Fruit fly (Drosophila melanogaster) whole organism, wandering third instar larva: ENCODE measurements around the gene GstD2.

Experiments used
- Abd-B ChIP-seq: fragments of >200 bp; optimal IDR thresholded peaks from 2 replicates; lab custom pipeline; 2017; ENCODE audit warnings: missing biosample characterization, missing genetic modification characterization
- CG32264 ChIP-seq: fragments of 200-800 bp; sonication (Bioruptor generic); optimal IDR thresholded peaks from 2 replicates; lab custom pipeline; 2016; ENCODE audit warnings: missing biosample characterization, missing genetic modification characterization
- CG9705 ChIP-seq: fragments of 200-800 bp; sonication (Bioruptor generic); optimal IDR thresholded peaks from 2 replicates; lab custom pipeline; 2018; ENCODE audit warnings: missing biosample characterization, mild to moderate bottlenecking, missing genetic modification characterization
- CrebA ChIP-seq: fragments of 200-800 bp; sonication (Bioruptor generic); optimal IDR thresholded peaks from 2 replicates; lab custom pipeline; 2016; ENCODE audit warnings: missing biosample characterization, mild to moderate bottlenecking, missing genetic modification characterization, borderline replicate concordance
- Dfd ChIP-seq: fragments of >200 bp; optimal IDR thresholded peaks from 2 replicates; lab custom pipeline; 2017; ENCODE audit warnings: missing biosample characterization, missing genetic modification characterization
- Dif ChIP-seq: fragments of 200-275, 200-300 bp; sonication (Bioruptor generic); optimal IDR thresholded peaks from 2 replicates; lab custom pipeline; 2018; ENCODE audit warnings: missing biosample characterization, missing genetic modification characterization; ENCODE audit not compliant: partially characterized antibody
- GATAd ChIP-seq: sonication (Bioruptor generic); optimal IDR thresholded peaks from 2 replicates; lab custom pipeline; 2016; ENCODE audit warnings: missing biosample characterization, missing genetic modification characterization
- HLH106 ChIP-seq: fragments of 200-800 bp; optimal IDR thresholded peaks from 3 replicates; lab custom pipeline; 2019; ENCODE audit warnings: missing biosample characterization, mild to moderate bottlenecking, missing genetic modification characterization, moderate library complexity
- Hnf4 ChIP-seq: fragments of 200-800 bp; sonication (Bioruptor generic); optimal IDR thresholded peaks from 2 replicates; lab custom pipeline; 2016; ENCODE audit warnings: missing biosample characterization, mild to moderate bottlenecking, missing genetic modification characterization
- Hr78 ChIP-seq: fragments of >200 bp; optimal IDR thresholded peaks from 2 replicates; lab custom pipeline; 2017; ENCODE audit warnings: missing biosample characterization, missing genetic modification characterization
- Hr83 ChIP-seq: fragments of 200-300 bp; sonication (Bioruptor generic); optimal IDR thresholded peaks from 2 replicates; lab custom pipeline; 2016; ENCODE audit warnings: missing biosample characterization, mild to moderate bottlenecking, missing genetic modification characterization, moderate library complexity; ENCODE audit not compliant: poor library complexity, severe bottlenecking
- Jra ChIP-seq: sonication (Bioruptor generic); optimal IDR thresholded peaks from 2 replicates; lab custom pipeline; 2016; ENCODE audit warnings: missing biosample characterization, missing genetic modification characterization
- Mio ChIP-seq: sonication (Bioruptor generic); optimal IDR thresholded peaks from 2 replicates; lab custom pipeline; 2016; ENCODE audit warnings: missing biosample characterization, missing genetic modification characterization
- N ChIP-seq: fragments of >200 bp; optimal IDR thresholded peaks from 2 replicates; lab custom pipeline; 2018; ENCODE audit warnings: missing biosample characterization, missing external identifiers, missing genetic modification characterization
- OdsH ChIP-seq: fragments of 200-800 bp; sonication (Bioruptor generic); optimal IDR thresholded peaks from 2 replicates; lab custom pipeline; 2016; ENCODE audit warnings: missing biosample characterization, mild to moderate bottlenecking, missing genetic modification characterization
- Vsx2 ChIP-seq: fragments of 200-300, 225-300 bp; sonication (Bioruptor generic); optimal IDR thresholded peaks from 2 replicates; lab custom pipeline; 2018; ENCODE audit warnings: missing biosample characterization, missing genetic modification characterization; ENCODE audit not compliant: partially characterized antibody
- br ChIP-seq: fragments of 200-800 bp; sonication (Bioruptor generic); optimal IDR thresholded peaks from 2 replicates; lab custom pipeline; 2016; ENCODE audit warnings: missing biosample characterization, missing genetic modification characterization
- dl ChIP-seq, 2 experiments: fragments of 175-275, 200-275 bp in 1 of 2; fragments of 200-275 bp in 1 of 2; sonication (Bioruptor generic); optimal IDR thresholded peaks; lab custom pipeline; 2018; ENCODE audit warnings: mild to moderate bottlenecking in 2 of 2, missing biosample characterization in 2 of 2, missing genetic modification characterization in 2 of 2, moderate library complexity in 2 of 2; ENCODE audit not compliant: partially characterized antibody in 2 of 2, insufficient read depth in 1 of 2
- dmrt93B ChIP-seq: fragments of 200-800 bp; sonication (Bioruptor generic); optimal IDR thresholded peaks from 2 replicates; lab custom pipeline; 2018; ENCODE audit warnings: missing biosample characterization, mild to moderate bottlenecking, missing genetic modification characterization
- dsf ChIP-seq: sonication (Bioruptor generic); optimal IDR thresholded peaks from 2 replicates; lab custom pipeline; 2016; ENCODE audit warnings: missing biosample characterization, missing genetic modification characterization, borderline replicate concordance
- ey ChIP-seq: fragments of 200-800 bp; sonication (Bioruptor generic); optimal IDR thresholded peaks from 2 replicates; lab custom pipeline; 2016; ENCODE audit warnings: missing biosample characterization, missing genetic modification characterization
- foxo ChIP-seq, 2 experiments: fragments of 200-800 bp; sonication (Bioruptor generic); optimal IDR thresholded peaks; 2 replicates in 1 of 2; 3 replicates in 1 of 2; lab custom pipeline; 2016 to 2017; ENCODE audit warnings: missing biosample characterization in 2 of 2, missing genetic modification characterization in 2 of 2
- fru ChIP-seq: fragments of 200-800 bp; sonication (Bioruptor generic); optimal IDR thresholded peaks from 3 replicates; lab custom pipeline; 2016; ENCODE audit warnings: missing biosample characterization, mild to moderate bottlenecking, missing genetic modification characterization
- h ChIP-seq: fragments of 200-800 bp; sonication (Bioruptor generic); optimal IDR thresholded peaks from 3 replicates; lab custom pipeline; 2016; ENCODE audit warnings: missing biosample characterization, mild to moderate bottlenecking, missing genetic modification characterization
- jim ChIP-seq: fragments of 175-275, 200-325 bp; sonication (Bioruptor generic); optimal IDR thresholded peaks from 2 replicates; lab custom pipeline; 2016; ENCODE audit warnings: missing biosample characterization, mild to moderate bottlenecking, missing genetic modification characterization
- rgr ChIP-seq: fragments of 200-800 bp; sonication (Bioruptor generic); optimal IDR thresholded peaks from 3 replicates; lab custom pipeline; 2016; ENCODE audit warnings: missing biosample characterization, mild to moderate bottlenecking, missing genetic modification characterization
- sage ChIP-seq: fragments of 200-800 bp; sonication (Bioruptor generic); optimal IDR thresholded peaks from 2 replicates; lab custom pipeline; 2016; ENCODE audit warnings: missing biosample characterization, mild to moderate bottlenecking, missing genetic modification characterization
- sv ChIP-seq: fragments of 200-800 bp; sonication (Bioruptor generic); optimal IDR thresholded peaks from 3 replicates; lab custom pipeline; 2016; ENCODE audit warnings: missing biosample characterization, missing genetic modification characterization
- tai ChIP-seq: sonication (Bioruptor generic); optimal IDR thresholded peaks from 2 replicates; lab custom pipeline; 2016; ENCODE audit warnings: missing biosample characterization, missing genetic modification characterization
- usp ChIP-seq: fragments of >200 bp; optimal IDR thresholded peaks from 2 replicates; lab custom pipeline; 2017; ENCODE audit warnings: missing biosample characterization, missing genetic modification characterization
- woc ChIP-seq: sonication (Bioruptor generic); optimal IDR thresholded peaks from 2 replicates; lab custom pipeline; 2016; ENCODE audit warnings: missing biosample characterization, mild to moderate bottlenecking, missing genetic modification characterization

The GstD2 gene

DNA sequence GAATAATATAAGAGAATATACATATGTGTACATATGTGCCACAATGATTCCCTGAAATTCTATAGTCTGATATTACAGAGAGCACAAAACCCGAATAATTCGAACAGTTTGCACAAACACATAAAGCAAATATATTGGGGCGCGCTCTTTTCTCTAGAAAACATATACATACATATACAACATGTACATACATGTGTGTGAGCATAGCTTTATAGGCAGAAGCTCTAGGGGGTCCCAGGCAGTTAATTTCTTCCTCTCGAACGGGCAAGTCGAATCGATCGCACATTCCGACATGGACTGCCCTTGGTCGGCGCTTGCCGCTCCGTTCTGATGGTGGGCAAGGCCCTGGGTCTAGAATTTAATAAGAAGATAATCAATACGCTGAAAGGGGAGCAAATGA, 1.0 kb downstream of the GstD2 start, which contains the start of gene GstD3:
TSS of gene GstD3 (plus strand) at position 269 of the 400 bp plus-strand sequence.
- TF ChIP-seq Mio (no peak), dmrt93B (no peak), Hr83 (GFP tag; lab: Kevin White, UChicago) (no peak)

DNA sequence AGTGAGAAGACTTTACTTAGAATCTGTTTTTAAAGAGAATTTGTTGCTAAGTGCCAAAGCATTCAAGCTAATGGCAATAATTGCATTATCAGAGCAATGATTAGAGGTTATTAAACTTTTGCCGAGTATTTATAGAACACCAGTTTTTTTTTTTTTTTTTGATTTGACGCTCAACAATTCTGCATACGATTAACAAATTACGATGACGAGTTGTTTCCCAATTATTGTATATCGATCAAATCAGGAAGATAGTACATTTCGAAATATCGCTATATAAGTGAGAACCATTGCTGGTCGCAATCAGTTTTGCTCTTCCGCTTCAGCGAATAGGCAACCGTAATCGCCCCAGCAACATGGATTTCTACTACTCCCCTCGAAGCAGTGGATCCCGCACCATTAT, 2.0 kb downstream of the GstD2 start, which contains the start of gene GstD4:
TSS of gene GstD4 (plus strand) at position 301 of the 400 bp plus-strand sequence.
- TF ChIP-seq rgr (GFP tag; lab: Kevin White, UChicago): no peak
- no peak for TF ChIP-seq jim
- no peak for TF ChIP-seq CG32264
- no peak for TF ChIP-seq woc (GFP tag; lab: Kevin White, UChicago)
- no peak for TF ChIP-seq fru (GFP tag; lab: Kevin White, UChicago)
- TF ChIP-seq Abd-B (GFP tag; lab: Kevin White, UChicago): no peak

- no peak for TF ChIP-seq foxo (GFP tag; optimal IDR thresholded peaks at IDR 0.05; lab: Kevin White, UChicago)
- TF ChIP-seq br: no peak
- TF ChIP-seq dl (GFP tag; optimal IDR thresholded peaks at IDR 0.05; lab: Kevin White, UChicago; ENCODE audit: insufficient read depth in 1 of 2, partially characterized antibody in 2 of 2): no peak
- TF ChIP-seq Mio: no peak
- TF ChIP-seq usp (GFP tag; lab: Kevin White, UChicago): no peak
- no peak for TF ChIP-seq dmrt93B
- no peak for TF ChIP-seq woc (GFP tag; lab: Kevin White, UChicago)
- TF ChIP-seq fru (GFP tag; lab: Kevin White, UChicago): no peak
- TF ChIP-seq tai (GFP tag; lab: Kevin White, UChicago): no peak
- TF ChIP-seq dsf (GFP tag; lab: Kevin White, UChicago): no peak
- no peak for TF ChIP-seq CG32264
- no peak for TF ChIP-seq sage (GFP tag; lab: Kevin White, UChicago)
- TF ChIP-seq jim: no peak
- TF ChIP-seq GATAd (GFP tag; lab: Kevin White, UChicago): no peak
- TF ChIP-seq Dfd (GFP tag; lab: Kevin White, UChicago): no peak
- TF ChIP-seq ey (GFP tag; lab: Kevin White, UChicago): no peak
- no peak for TF ChIP-seq OdsH (GFP tag; lab: Kevin White, UChicago)
- no peak for TF ChIP-seq Hr78 (GFP tag; lab: Kevin White, UChicago)
- TF ChIP-seq CrebA: no peak
- TF ChIP-seq Vsx2 (GFP tag; lab: Kevin White, UChicago): no peak
- TF ChIP-seq, all 38 proteins: peak for 0
Observed at dm6 chr3R:12375258-12375783, 3.5 kb downstream of the GstD2 start, which contains the start of gene GstD5. TSS of gene GstD5 (plus strand) at chr3R:12375733.

dm6 chr3R:12376828-12377227, 5.1 kb downstream of the GstD2 start, which contains the start of gene GstD6:
TSS of gene GstD6 (plus strand) at chr3R:12377128.
- TF ChIP-seq foxo (GFP tag; optimal IDR thresholded peaks at IDR 0.05; lab: Kevin White, UChicago): no peak
- TF ChIP-seq tai (GFP tag; lab: Kevin White, UChicago): no peak
- TF ChIP-seq dmrt93B: no peak
- TF ChIP-seq sv (GFP tag; lab: Kevin White, UChicago): no peak
- TF ChIP-seq jim: no peak
- TF ChIP-seq HLH106 (tag; lab: Kevin White, UChicago): no peak
- no peak for TF ChIP-seq N
- no peak for TF ChIP-seq ey (GFP tag; lab: Kevin White, UChicago)
- no peak for TF ChIP-seq OdsH (GFP tag; lab: Kevin White, UChicago)

DNA sequence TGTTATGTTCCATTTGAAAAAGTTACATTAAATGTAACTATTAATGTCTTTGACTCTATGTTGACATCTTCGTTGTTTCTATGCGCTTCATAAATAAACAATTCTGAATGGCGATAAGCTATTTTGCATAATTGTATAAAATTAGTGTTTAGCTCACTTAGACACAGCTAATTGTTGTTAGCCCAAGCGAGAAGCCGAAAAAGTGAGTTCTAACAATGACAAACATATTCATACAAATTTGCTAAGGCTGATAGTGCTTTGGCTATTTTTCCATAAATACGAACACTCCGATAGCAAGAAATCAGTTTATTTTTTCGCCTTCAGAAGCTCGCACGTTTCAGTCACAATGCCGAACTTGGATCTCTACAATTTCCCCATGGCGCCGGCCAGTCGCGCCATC, 6.4 kb downstream of the GstD2 start, which contains the start of gene GstD7:
TSS of gene GstD7 (plus strand) at position 301 of the 400 bp plus-strand sequence.
- no peak for TF ChIP-seq Hnf4 (GFP tag; lab: Kevin White, UChicago)

DNA sequence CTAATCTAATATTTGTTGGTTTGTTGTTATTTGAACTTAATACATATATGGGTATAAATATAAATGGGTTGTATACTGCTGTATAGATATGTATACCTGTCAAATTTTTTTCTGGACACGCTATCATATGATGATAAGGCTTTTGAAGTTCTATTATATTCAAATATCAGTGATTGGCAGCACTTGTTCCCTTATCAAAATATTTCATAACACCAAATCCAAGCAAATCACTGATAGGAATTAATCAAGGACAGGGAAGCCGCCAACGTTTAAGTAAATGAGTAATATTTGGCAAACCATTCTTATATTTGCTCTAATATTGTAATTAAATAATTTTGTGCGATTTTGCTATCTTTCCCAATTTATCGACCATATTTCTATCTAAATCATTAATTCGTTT, 7.5 kb downstream of the GstD2 start:
- no peak for TF ChIP-seq Hr83 (GFP tag; lab: Kevin White, UChicago)
- TF ChIP-seq GATAd (GFP tag; lab: Kevin White, UChicago): no peak
- TF ChIP-seq h: no peak
- TF ChIP-seq CG9705 (GFP tag; lab: Kevin White, UChicago): no peak
- TF ChIP-seq sage (GFP tag; lab: Kevin White, UChicago): no peak
- TF ChIP-seq Jra (GFP tag; lab: Kevin White, UChicago): no peak
- no peak for TF ChIP-seq Dif (GFP tag; lab: Kevin White, UChicago)
- no peak for TF ChIP-seq tai (GFP tag; lab: Kevin White, UChicago)
- no peak for TF ChIP-seq foxo (GFP tag; optimal IDR thresholded peaks at IDR 0.05; lab: Kevin White, UChicago)
- TF ChIP-seq jim: no peak
- no peak for TF ChIP-seq fru (GFP tag; lab: Kevin White, UChicago)
- TF ChIP-seq, all 38 proteins: peak for 0
